Worm (Caenorhabditis elegans): Measurements from ENCODE around the gene fbxa-169.

fbxa-169 gene

ce11 chrII:13681063-13681462 lies 32.7 kb downstream of the fbxa-169 start (continued):
- TF ChIP-seq ceh-32 (tag; optimal IDR thresholded peaks at IDR 0.05; ENCODE audit: poor library complexity) (no peak), nhr-111 (GFP tag; optimal IDR thresholded peaks at IDR 0.05) (no peak), ceh-20 (GFP tag; IDR thresholded peaks at IDR 0.05) (0 out of 2 replicates have a peak, but pooled peaks have one; percentile 18), saeg-2 (GFP tag; IDR thresholded peaks at IDR 0.05) (no peak), Y5F2A.4 (GFP tag; optimal IDR thresholded peaks at IDR 0.05) (no peak), mdl-1 (tag; optimal IDR thresholded peaks at IDR 0.05) (peak in 1 of 2 experiments; percentile 87), dpl-1 (GFP tag; optimal IDR thresholded peaks at IDR 0.05) (no peak), nhr-237 (tag; optimal IDR thresholded peaks at IDR 0.05) (no peak), zag-1 (tag; optimal IDR thresholded peaks at IDR 0.05) (no peak), lim-7 (GFP tag; IDR thresholded peaks at IDR 0.05) (no peak), lin-38 (GFP tag; IDR thresholded peaks at IDR 0.05) (no peak), unc-130 (GFP tag; optimal IDR thresholded peaks at IDR 0.05) (no peak), dmd-8 (GFP tag; IDR thresholded peaks at IDR 0.05) (no peak), nhr-25 (tag; optimal IDR thresholded peaks at IDR 0.05; ENCODE audit: borderline replicate concordance, insufficient read depth) (peak; percentile 24), R02D3.7 (tag; optimal IDR thresholded peaks at IDR 0.05) (no peak), ceh-82 (tag; optimal IDR thresholded peaks at IDR 0.05) (no peak), ces-1 (GFP tag; optimal IDR thresholded peaks at IDR 0.05) (no peak), F44E2.7 (GFP tag; IDR thresholded peaks at IDR 0.05) (no peak), nhr-76 (tag; optimal IDR thresholded peaks at IDR 0.05) (no peak), nhr-77 (tag; optimal IDR thresholded peaks at IDR 0.05) (peak; percentile 66), attf-4 (tag; optimal IDR thresholded peaks at IDR 0.05) (no peak), spr-3 (GFP tag; optimal IDR thresholded peaks at IDR 0.05) (no peak), fos-1 (tag; optimal IDR thresholded peaks at IDR 0.05) (no peak), ZK337.2 (GFP tag; IDR thresholded peaks at IDR 0.05) (no peak), zip-11 (GFP tag; IDR thresholded peaks at IDR 0.05) (no peak), Y105C5A.15 (GFP tag; IDR thresholded peaks at IDR 0.05) (no peak), lin-29 (GFP tag; IDR thresholded peaks at IDR 0.05) (no peak), mxl-2 (GFP tag; conservative IDR thresholded peaks at IDR 0.05) (peak; percentile 41; the same call in 1 of the 2 replicates), nhr-48 (tag; optimal IDR thresholded peaks at IDR 0.05) (peak; percentile 49), sdz-12 (GFP tag; optimal IDR thresholded peaks at IDR 0.05) (no peak), ctbp-1 (GFP tag; IDR thresholded peaks at IDR 0.05) (no peak), cey-2 (tag; optimal IDR thresholded peaks at IDR 0.05; ENCODE audit: borderline replicate concordance, insufficient read depth) (peak; percentile 63), hlh-11 (tag; optimal IDR thresholded peaks at IDR 0.05) (peak; percentile 74), vab-7 (GFP tag; IDR thresholded peaks at IDR 0.05) (no peak), D1046.2 (GFP tag; IDR thresholded peaks at IDR 0.05) (no peak), hlh-30 (tag; optimal IDR thresholded peaks at IDR 0.05; ENCODE audit: insufficient read depth) (peak; percentile 85), dve-1 (tag; optimal IDR thresholded peaks at IDR 0.05; ENCODE audit: insufficient read depth) (peak; percentile 37), gei-8 (GFP tag; optimal IDR thresholded peaks at IDR 0.05) (no peak), nhr-28 (tag; optimal IDR thresholded peaks at IDR 0.05) (peak; percentile 93), unc-39 (tag; optimal IDR thresholded peaks at IDR 0.05) (no peak), nhr-11 (tag; optimal IDR thresholded peaks at IDR 0.05) (no peak), arid-1 (GFP tag; conservative IDR thresholded peaks at IDR 0.05) (no peak), zfp-2 (tag; optimal IDR thresholded peaks at IDR 0.05) (no peak), php-3 (GFP tag; IDR thresholded peaks at IDR 0.05) (0 out of 2 replicates have a peak, but pooled peaks have one; percentile 35), aha-1 (tag) (peak; percentile 76), lin-1 (GFP tag; IDR thresholded peaks at IDR 0.05) (no peak), lin-15B (tag; optimal IDR thresholded peaks at IDR 0.05) (no peak), tra-1 (GFP tag; IDR thresholded peaks at IDR 0.05) (0 out of 2 replicates have a peak, but pooled peaks have one; percentile 36)

All from whole organism, L4 larva.